Worm (Caenorhabditis elegans): ENCODE results near the gene str-45.

The str-45 gene

DNA sequence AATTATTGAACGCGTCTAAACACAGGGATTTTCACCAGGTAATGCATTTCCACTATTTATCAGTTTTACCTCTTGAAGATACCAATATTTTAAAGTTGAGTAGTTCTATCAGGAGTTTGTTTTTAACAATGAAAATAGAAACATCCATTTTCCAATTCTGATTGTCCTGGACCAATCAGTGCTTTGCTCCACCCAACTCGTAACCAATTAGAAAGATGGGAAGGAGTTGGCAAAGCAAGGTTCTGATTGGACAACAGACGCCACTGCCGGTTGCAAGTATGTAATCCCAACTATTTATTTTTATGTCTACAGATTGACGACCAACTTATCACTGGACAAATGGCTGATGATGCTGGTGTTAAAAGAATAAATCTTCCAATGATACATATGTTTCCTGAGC, 8.6 kb upstream of the str-45 start:
- TF ChIP-seq efl-1 (GFP tag; optimal IDR thresholded peaks at IDR 0.05), result no peak
- no peak for TF ChIP-seq hrde-1 (tag; optimal IDR thresholded peaks at IDR 0.05; ENCODE audit: borderline replicate concordance)
- TF ChIP-seq pbrm-1 (GFP tag; IDR thresholded peaks at IDR 0.05), result no peak

DNA sequence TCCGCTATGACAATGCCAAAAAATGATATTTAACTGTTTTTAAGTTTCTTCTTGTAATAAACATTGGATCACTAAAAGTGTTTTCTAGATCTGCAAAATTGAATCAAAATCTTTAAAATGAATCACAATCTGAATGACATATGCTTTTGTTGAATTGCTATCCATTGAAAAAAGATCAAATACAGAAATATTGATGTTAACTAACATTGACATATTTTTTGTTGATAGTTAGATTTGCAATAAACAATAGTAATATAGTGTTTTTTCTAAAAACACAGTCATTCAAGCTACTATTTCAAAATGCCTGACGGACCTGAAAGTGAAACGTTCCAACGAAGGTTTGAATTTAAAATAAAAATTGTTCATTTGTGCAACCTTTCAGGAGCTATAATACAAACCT, 8.1 kb upstream of the str-45 start, which contains the start of gene T09F5.2:
Gene T09F5.2 (plus strand): TSS at position 301 of the 400 bp plus-strand sequence.
- TF ChIP-seq snpc-1.1 (tag; optimal IDR thresholded peaks at IDR 0.05; ENCODE audit: insufficient read depth), result no peak
- TF ChIP-seq F22D6.2 (tag; optimal IDR thresholded peaks at IDR 0.05), result no peak
- TF ChIP-seq atf-7 (tag; optimal IDR thresholded peaks at IDR 0.05), result no peak
- no peak for TF ChIP-seq F33H1.4 (GFP tag; IDR thresholded peaks at IDR 0.05)
- TF ChIP-seq nfya-2 (GFP tag; IDR thresholded peaks at IDR 0.05), result no peak
- no peak for TF ChIP-seq nhr-179 (tag; optimal IDR thresholded peaks at IDR 0.05)
- no peak for TF ChIP-seq attf-3 (GFP tag; conservative IDR thresholded peaks at IDR 0.05)
- TF ChIP-seq ceh-40 (GFP tag; IDR thresholded peaks at IDR 0.05), result no peak
- TF ChIP-seq hsf-1 (GFP tag; IDR thresholded peaks at IDR 0.05), result no peak
- TF ChIP-seq Y67H2A.10 (GFP tag; conservative IDR thresholded peaks at IDR 0.05), result no peak
- TF ChIP-seq rec-8 (tag; optimal IDR thresholded peaks at IDR 0.05), result no peak
- no peak for TF ChIP-seq nhr-120 (GFP tag; IDR thresholded peaks at IDR 0.05)
- TF ChIP-seq rcor-1 (GFP tag; IDR thresholded peaks at IDR 0.05), result no peak
- no peak for TF ChIP-seq snpc-4 (GFP tag; optimal IDR thresholded peaks at IDR 0.05)
- TF ChIP-seq snpc-4 (tag; optimal IDR thresholded peaks at IDR 0.05), result no peak
- TF ChIP-seq D2030.7 (GFP tag; IDR thresholded peaks at IDR 0.05), result no peak
- TF ChIP-seq ztf-3 (GFP tag; optimal IDR thresholded peaks at IDR 0.05), result no peak

DNA sequence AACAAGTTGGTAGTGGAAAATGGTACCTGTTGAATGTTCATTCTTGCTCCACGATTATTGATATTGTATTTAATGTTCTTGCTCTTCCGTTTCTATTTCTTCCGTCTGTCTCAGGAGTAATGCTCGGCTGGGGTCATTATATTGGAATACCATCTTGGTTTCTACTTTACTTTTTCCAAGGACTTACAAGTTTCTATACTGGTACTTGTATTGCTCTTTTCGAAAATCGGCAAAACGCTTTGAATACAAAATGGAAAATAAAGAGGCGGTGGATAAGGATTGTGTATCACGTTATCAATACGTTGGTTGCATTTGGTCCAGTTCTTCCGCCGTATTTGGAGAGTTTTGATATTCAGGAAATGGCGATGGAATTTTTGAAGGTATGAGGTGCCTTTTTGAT, 6.8 kb upstream of the str-45 start:
- no peak for TF ChIP-seq aptf-2 (GFP tag; conservative IDR thresholded peaks at IDR 0.05)
- TF ChIP-seq nfya-1 (tag; optimal IDR thresholded peaks at IDR 0.05; ENCODE audit: borderline replicate concordance, insufficient read depth), result no peak
- TF ChIP-seq tlf-1 (GFP tag; optimal IDR thresholded peaks at IDR 0.05), result no peak
- TF ChIP-seq zim-3 (tag; optimal IDR thresholded peaks at IDR 0.05), result no peak
- no peak for TF ChIP-seq ama-1 (optimal IDR thresholded peaks at IDR 0.05)
- TF ChIP-seq ama-1 (GFP tag; optimal IDR thresholded peaks at IDR 0.05), result no peak
- TF ChIP-seq nhr-179 (tag; optimal IDR thresholded peaks at IDR 0.05), result no peak
- TF ChIP-seq rcor-1 (GFP tag; IDR thresholded peaks at IDR 0.05), result no peak
- TF ChIP-seq F37B4.10 (GFP tag; IDR thresholded peaks at IDR 0.05), result no peak
- no peak for TF ChIP-seq pha-4 (tag; optimal IDR thresholded peaks at IDR 0.05)
- no peak for TF ChIP-seq nhr-120 (GFP tag; IDR thresholded peaks at IDR 0.05)
- TF ChIP-seq F49E8.2 (tag; optimal IDR thresholded peaks at IDR 0.05; ENCODE audit: insufficient read depth), result no peak
- TF ChIP-seq B0035.1 (tag; optimal IDR thresholded peaks at IDR 0.05), result no peak
- no peak for TF ChIP-seq egl-44 (GFP tag; IDR thresholded peaks at IDR 0.05)
- no peak for TF ChIP-seq mes-4 (tag; optimal IDR thresholded peaks at IDR 0.05)
- TF ChIP-seq him-1 (tag; optimal IDR thresholded peaks at IDR 0.05), result no peak
- no peak for TF ChIP-seq ekl-4 (GFP tag; IDR thresholded peaks at IDR 0.05)
- no peak for TF ChIP-seq nfya-2 (GFP tag; IDR thresholded peaks at IDR 0.05)
- no peak for TF ChIP-seq F55B11.4 (tag; optimal IDR thresholded peaks at IDR 0.05; ENCODE audit: borderline replicate concordance, insufficient read depth)
- no peak for TF ChIP-seq madf-10 (tag; optimal IDR thresholded peaks at IDR 0.05)

Measured in whole organism, young adult.